Worm (Caenorhabditis elegans) whole organism, L4 larva: ENCODE results near the gene F58H1.2.
A peak's percentile ranks its signal among the peaks of the same experiment; 100 is the strongest.

Experiments used
- F37D6.2 ChIP-seq: sonication (generic microtip); optimal IDR thresholded peaks from 2 replicates; lab custom pipeline; 2016; ENCODE audit warnings: mild to moderate bottlenecking, missing genetic modification characterization, missing compliant biosample characterization
- F44E2.7 ChIP-seq: fragments of 200-800 bp; sonication (Bioruptor generic); IDR thresholded peaks from 2 replicates; pipeline ENCODE4 v2.1.2; 2022; ENCODE audit warnings: missing genetic modification characterization, missing compliant biosample characterization
- T20F7.1 ChIP-seq: fragments of 200-800 bp; sonication (Bioruptor generic); optimal IDR thresholded peaks from 2 replicates; lab custom pipeline; 2018; ENCODE audit warnings: mild to moderate bottlenecking, missing genetic modification characterization, missing compliant biosample characterization
- T26A8.4 ChIP-seq: fragments of 200-800 bp; sonication (Bioruptor generic); IDR thresholded peaks from 2 replicates; pipeline ENCODE4 v1.3.6; 2022; ENCODE audit warnings: missing genetic modification characterization, missing compliant biosample characterization
- Y105C5A.15 ChIP-seq: fragments of 200-800 bp; sonication (Bioruptor generic); IDR thresholded peaks from 2 replicates; pipeline ENCODE4 v1.3.6; 2022; ENCODE audit warnings: missing genetic modification characterization, missing compliant biosample characterization
- Y5F2A.4 ChIP-seq: fragments of 200-800 bp; sonication (Bioruptor generic); optimal IDR thresholded peaks from 2 replicates; lab custom pipeline; 2018; ENCODE audit warnings: mild to moderate bottlenecking, missing genetic modification characterization, missing compliant biosample characterization
- aly-2 ChIP-seq: sonication (generic microtip); optimal IDR thresholded peaks from 2 replicates; lab custom pipeline; 2018; ENCODE audit warnings: missing biosample characterization, missing genetic modification characterization
- attf-4 ChIP-seq: sonication (generic microtip); optimal IDR thresholded peaks from 3 replicates; lab custom pipeline; 2017; ENCODE audit warnings: missing biosample characterization, missing genetic modification characterization
- ceh-28 ChIP-seq: fragments of 150-350 bp; optimal IDR thresholded peaks from 2 replicates; lab custom pipeline; 2014; ENCODE audit warnings: missing biosample characterization, missing genetic modification reagents, missing genetic modification characterization
- ceh-32 ChIP-seq: sonication (generic microtip); optimal IDR thresholded peaks from 2 replicates; lab custom pipeline; 2016; ENCODE audit warnings: mild to moderate bottlenecking, missing genetic modification characterization, missing compliant biosample characterization; ENCODE audit not compliant: poor library complexity
- daf-16 ChIP-seq, 3 experiments: sonication (generic microtip); optimal IDR thresholded peaks; 2 replicates each; lab custom pipeline; 2016 to 2017; ENCODE audit warnings: missing genetic modification characterization in 3 of 3, missing genetic modification reagents in 3 of 3, mild to moderate bottlenecking in 2 of 3, missing compliant biosample characterization in 2 of 3, missing biosample characterization in 1 of 3, moderate library complexity in 1 of 3
- daf-19 ChIP-seq: fragments of 200-800 bp; sonication (Bioruptor generic); conservative IDR thresholded peaks from 2 replicates; pipeline ENCODE4 v1.3.6; 2022; ENCODE audit warnings: missing genetic modification characterization, missing compliant biosample characterization
- dmd-8 ChIP-seq: fragments of 200-800 bp; sonication (Bioruptor generic); IDR thresholded peaks from 2 replicates; pipeline ENCODE4 v1.3.6; 2022; ENCODE audit warnings: missing genetic modification characterization, missing compliant biosample characterization
- dmd-9 ChIP-seq: fragments of 200-800 bp; sonication (Bioruptor generic); IDR thresholded peaks from 2 replicates; pipeline ENCODE4 v1.3.6; 2022; ENCODE audit warnings: missing genetic modification reagents, missing genetic modification characterization, missing compliant biosample characterization
- duxl-1 ChIP-seq: sonication (generic microtip); optimal IDR thresholded peaks from 2 replicates; lab custom pipeline; 2016; ENCODE audit warnings: mild to moderate bottlenecking, missing genetic modification characterization, moderate library complexity, missing compliant biosample characterization; ENCODE audit not compliant: poor library complexity
- fkh-10 ChIP-seq: fragments of 150-350 bp; optimal IDR thresholded peaks from 2 replicates; lab custom pipeline; 2014; ENCODE audit warnings: missing biosample characterization, missing genetic modification reagents, missing genetic modification characterization
- hif-1 ChIP-seq, 2 experiments: sonication (generic microtip); optimal IDR thresholded peaks; 2 replicates each; lab custom pipeline; 2016 to 2017; ENCODE audit warnings: missing compliant biosample characterization in 2 of 2, missing genetic modification characterization in 2 of 2, missing genetic modification reagents in 2 of 2, missing genotype in 2 of 2, mild to moderate bottlenecking in 1 of 2
- hlh-11 ChIP-seq: fragments of 200-800 bp; sonication (Bioruptor generic); optimal IDR thresholded peaks from 2 replicates; lab custom pipeline; 2018; ENCODE audit warnings: mild to moderate bottlenecking, missing genetic modification characterization, missing compliant biosample characterization
- hmg-1.1 ChIP-seq: fragments of 200-800 bp; sonication (Bioruptor generic); IDR thresholded peaks from 2 replicates; pipeline ENCODE4 v1.3.6; 2022; ENCODE audit warnings: missing genetic modification reagents, missing genetic modification characterization, missing compliant biosample characterization
- jun-1 ChIP-seq: fragments of 150-350 bp; optimal IDR thresholded peaks from 2 replicates; lab custom pipeline; 2014; ENCODE audit warnings: missing biosample characterization, missing genetic modification reagents, missing genetic modification characterization
- lin-1 ChIP-seq: fragments of 200-800 bp; sonication (Bioruptor generic); IDR thresholded peaks from 2 replicates; pipeline ENCODE4 v1.3.6; 2022; ENCODE audit warnings: missing genetic modification reagents, missing genetic modification characterization, missing compliant biosample characterization
- lin-13 ChIP-seq: fragments of 150-350 bp; optimal IDR thresholded peaks from 2 replicates; lab custom pipeline; 2014; ENCODE audit warnings: missing biosample characterization, missing genetic modification reagents, missing genetic modification characterization
- lin-15B ChIP-seq: fragments of 150-350 bp; sonication (generic microtip); optimal IDR thresholded peaks from 3 replicates; lab custom pipeline; 2014; ENCODE audit warnings: missing biosample characterization, missing genetic modification characterization
- lir-3 ChIP-seq: sonication (generic microtip); optimal IDR thresholded peaks from 2 replicates; lab custom pipeline; 2016; ENCODE audit warnings: mild to moderate bottlenecking, missing genetic modification characterization, missing compliant biosample characterization
- mdl-1 ChIP-seq, 2 experiments: fragments of 150-350 bp in 1 of 2; sonication (generic microtip) in 1 of 2; optimal IDR thresholded peaks; 2 replicates each; lab custom pipeline; 2014 to 2017; ENCODE audit warnings: missing biosample characterization in 2 of 2, missing genetic modification characterization in 2 of 2
- mdt-29 ChIP-seq: fragments of 200-800 bp; sonication (Bioruptor generic); IDR thresholded peaks from 2 replicates; pipeline ENCODE4 v1.3.6; 2022; ENCODE audit warnings: missing genetic modification reagents, missing genetic modification characterization, missing compliant biosample characterization
- mep-1 ChIP-seq: fragments of 150-350 bp; sonication (generic microtip); optimal IDR thresholded peaks from 3 replicates; lab custom pipeline; 2014; ENCODE audit warnings: missing biosample characterization, missing genetic modification characterization
- mxl-2 ChIP-seq: fragments of 200-800 bp; sonication (Bioruptor generic); conservative IDR thresholded peaks from 2 replicates; pipeline ENCODE4 v1.3.6; 2022; ENCODE audit warnings: missing genetic modification reagents, missing genetic modification characterization, missing compliant biosample characterization
- mxl-3 ChIP-seq: fragments of 200-800 bp; sonication (Bioruptor generic); optimal IDR thresholded peaks from 2 replicates; lab custom pipeline; 2018; ENCODE audit warnings: mild to moderate bottlenecking, missing genetic modification characterization, missing compliant biosample characterization
- nhr-10 ChIP-seq: fragments of 150-350 bp; optimal IDR thresholded peaks from 2 replicates; lab custom pipeline; 2014; ENCODE audit warnings: missing biosample characterization, missing genetic modification characterization
- nhr-11 ChIP-seq: fragments of 150-350 bp; optimal IDR thresholded peaks from 2 replicates; lab custom pipeline; 2014; ENCODE audit warnings: missing biosample characterization, missing genetic modification characterization
- nhr-237 ChIP-seq: sonication (generic microtip); optimal IDR thresholded peaks from 2 replicates; lab custom pipeline; 2017; ENCODE audit warnings: missing biosample characterization, missing genetic modification characterization
- nhr-42 ChIP-seq: fragments of 200-800 bp; sonication (Bioruptor generic); IDR thresholded peaks from 2 replicates; pipeline ENCODE4 v1.3.6; 2022; ENCODE audit warnings: missing genetic modification characterization, missing compliant biosample characterization
- nhr-6 ChIP-seq: fragments of 150-350 bp; optimal IDR thresholded peaks from 2 replicates; lab custom pipeline; 2014; ENCODE audit warnings: missing biosample characterization, missing genetic modification characterization
- pha-4 ChIP-seq, 2 experiments: fragments of 150-350 bp in 1 of 2; fragments of 200-800 bp in 1 of 2; sonication (Bioruptor generic) in 1 of 2; IDR thresholded peaks in 1 of 2; optimal IDR thresholded peaks in 1 of 2; 2 replicates each; pipeline versions ENCODE4 v1.3.6 to Lab custom; 2014 to 2022; ENCODE audit warnings: missing genetic modification characterization in 2 of 2, missing genetic modification reagents in 2 of 2, missing biosample characterization in 1 of 2, missing compliant biosample characterization in 1 of 2
- php-3 ChIP-seq: fragments of 200-800 bp; sonication (Bioruptor generic); IDR thresholded peaks from 2 replicates; pipeline ENCODE4 v1.3.6; 2022; ENCODE audit warnings: missing genetic modification reagents, missing genetic modification characterization, missing compliant biosample characterization
- pqm-1 ChIP-seq: sonication (generic microtip); optimal IDR thresholded peaks from 2 replicates; lab custom pipeline; 2017; ENCODE audit warnings: missing biosample characterization, missing genetic modification characterization
- rbr-2 ChIP-seq: sonication (generic microtip); optimal IDR thresholded peaks from 2 replicates; lab custom pipeline; 2016; ENCODE audit warnings: missing genotype, missing genetic modification characterization, missing compliant biosample characterization
- saeg-2 ChIP-seq: fragments of 200-800 bp; sonication (Bioruptor generic); IDR thresholded peaks from 2 replicates; pipeline ENCODE4 v1.3.6; 2022; ENCODE audit warnings: missing genetic modification reagents, missing genetic modification characterization, missing compliant biosample characterization
- set-16 ChIP-seq: fragments of 200-800 bp; sonication (Bioruptor generic); IDR thresholded peaks from 2 replicates; pipeline ENCODE4 v1.3.6; 2022; ENCODE audit warnings: missing genetic modification reagents, missing genetic modification characterization, missing compliant biosample characterization
- skn-1 ChIP-seq: fragments of 150-350 bp; optimal IDR thresholded peaks from 2 replicates; lab custom pipeline; 2014; ENCODE audit warnings: missing biosample characterization, missing genetic modification characterization
- snpc-4 ChIP-seq: fragments of 150-350 bp; optimal IDR thresholded peaks from 2 replicates; lab custom pipeline; 2014; ENCODE audit warnings: missing biosample characterization, missing genetic modification characterization
- spr-1 ChIP-seq: sonication (generic microtip); optimal IDR thresholded peaks from 2 replicates; lab custom pipeline; 2016; ENCODE audit warnings: mild to moderate bottlenecking, missing genetic modification characterization, missing compliant biosample characterization
- spr-3 ChIP-seq: fragments of 200-800 bp; sonication (Bioruptor generic); optimal IDR thresholded peaks from 2 replicates; lab custom pipeline; 2018; ENCODE audit warnings: mild to moderate bottlenecking, missing genetic modification characterization, missing compliant biosample characterization
- tag-97 ChIP-seq: fragments of 200-800 bp; sonication (Bioruptor generic); IDR thresholded peaks from 2 replicates; pipeline ENCODE4 v1.3.6; 2022; ENCODE audit warnings: missing genetic modification characterization, missing compliant biosample characterization
- tra-1 ChIP-seq: fragments of 200-800 bp; sonication (Bioruptor generic); IDR thresholded peaks from 2 replicates; pipeline ENCODE4 v1.3.6; 2022; ENCODE audit warnings: missing genetic modification reagents, missing genetic modification characterization, missing compliant biosample characterization
- unc-62 ChIP-seq, 3 experiments: fragments of 150-350 bp in 1 of 3; sonication (generic microtip); optimal IDR thresholded peaks in 2 of 3; peaks in 1 of 3; 1 replicate in 1 of 3; 2 replicates in 2 of 3; lab custom pipeline; 2014 to 2017; ENCODE audit warnings: missing biosample characterization in 3 of 3, missing genetic modification characterization in 3 of 3, missing genetic modification reagents in 3 of 3, missing genotype in 1 of 3
- zag-1 ChIP-seq: fragments of 150-350 bp; optimal IDR thresholded peaks from 2 replicates; lab custom pipeline; 2014; ENCODE audit warnings: missing biosample characterization, missing genetic modification characterization
- zfp-2 ChIP-seq: sonication (generic microtip); optimal IDR thresholded peaks from 2 replicates; lab custom pipeline; 2016; ENCODE audit warnings: mild to moderate bottlenecking, missing genetic modification characterization, missing compliant biosample characterization
- zfp-3 ChIP-seq: fragments of 200-800 bp; sonication (Bioruptor generic); conservative IDR thresholded peaks from 2 replicates; pipeline ENCODE4 v1.3.6; 2022; ENCODE audit warnings: missing genetic modification reagents, missing genetic modification characterization, missing compliant biosample characterization
- ztf-11 ChIP-seq: fragments of 150-350 bp; optimal IDR thresholded peaks from 2 replicates; lab custom pipeline; 2014; ENCODE audit warnings: missing biosample characterization, missing genetic modification characterization

The F58H1.2 gene

ce11 chrV:11921229-11921628, 7.7 kb upstream of the F58H1.2 start (continued):
- TF ChIP-seq nhr-11 (tag; lab: Kevin White, UChicago) (peak; percentile 30), aly-2 (tag; lab: Kevin White, UChicago) (no peak), ceh-28 (tag; lab: Kevin White, UChicago) (no peak), saeg-2 (GFP tag; lab: Robert Waterston, UW) (no peak), F44E2.7 (GFP tag; lab: Robert Waterston, UW) (no peak), zfp-3 (GFP tag; lab: Robert Waterston, UW) (no peak), nhr-42 (GFP tag; lab: Robert Waterston, UW) (no peak), ztf-11 (tag; lab: Kevin White, UChicago) (no peak), snpc-4 (tag; lab: Kevin White, UChicago) (no peak), tag-97 (GFP tag; lab: Robert Waterston, UW) (no peak), hmg-1.1 (GFP tag; lab: Robert Waterston, UW) (peak; percentile 33; the same call in 1 of the 2 replicates), hlh-11 (peak; percentile 88), php-3 (GFP tag; lab: Robert Waterston, UW) (0 out of 2 replicates have a peak, but pooled peaks have one; percentile 18), Y5F2A.4 (GFP tag; lab: Kevin White, UChicago) (no peak), zfp-2 (tag; lab: Kevin White, UChicago) (no peak), nhr-6 (tag; lab: Kevin White, UChicago) (no peak), nhr-237 (no peak), set-16 (no peak), T20F7.1 (GFP tag; lab: Kevin White, UChicago) (peak; percentile 23), lin-15B (no peak), T26A8.4 (GFP tag; lab: Robert Waterston, UW) (no peak), mep-1 (tag; lab: Kevin White, UChicago) (peak; percentile 73), jun-1 (tag; lab: Kevin White, UChicago) (no peak), lin-13 (GFP tag; lab: Kevin White, UChicago) (no peak), dmd-9 (no peak), F37D6.2 (no peak), nhr-10 (peak; percentile 3), Y105C5A.15 (no peak), mxl-2 (GFP tag; lab: Robert Waterston, UW) (no peak), spr-1 (tag; lab: Kevin White, UChicago) (no peak), daf-16 (GFP tag; optimal IDR thresholded peaks at IDR 0.05; lab: Kevin White, UChicago) (no peak), daf-16 (tag; optimal IDR thresholded peaks at IDR 0.05; lab: Kevin White, UChicago) (peak; percentile 80), zag-1 (tag; lab: Kevin White, UChicago) (no peak), mdl-1 (tag; optimal IDR thresholded peaks at IDR 0.05; lab: Kevin White, UChicago) (peak in 1 of 2 experiments; percentile 73), hif-1 (tag; optimal IDR thresholded peaks at IDR 0.05; lab: Kevin White, UChicago) (peak in 1 of 2 experiments; percentile 39), dmd-8 (GFP tag; lab: Robert Waterston, UW) (no peak), duxl-1 (tag; lab: Kevin White, UChicago) (peak; percentile 5), lir-3 (tag; lab: Kevin White, UChicago) (no peak), attf-4 (no peak), skn-1 (tag; lab: Kevin White, UChicago) (no peak), pqm-1 (tag; lab: Kevin White, UChicago) (peak; percentile 36), unc-62 (GFP tag; optimal IDR thresholded peaks at IDR 0.05 in 1 of 2; lab: Kevin White, UChicago) (no peak), unc-62 (tag; optimal IDR thresholded peaks at IDR 0.05; lab: Kevin White, UChicago) (no peak), tra-1 (GFP tag; lab: Robert Waterston, UW) (peak; percentile 46; the same call in 1 of the 2 replicates), spr-3 (GFP tag; lab: Kevin White, UChicago) (no peak), lin-1 (GFP tag; lab: Robert Waterston, UW) (peak; percentile 27; the same call in 1 of the 2 replicates), fkh-10 (GFP tag; lab: Kevin White, UChicago) (no peak), pha-4 (GFP tag; IDR thresholded peaks at IDR 0.05; lab: Robert Waterston, UW) (no peak), pha-4 (tag; optimal IDR thresholded peaks at IDR 0.05; lab: Kevin White, UChicago) (no peak), ceh-32 (tag; lab: Kevin White, UChicago) (no peak), mdt-29 (no peak), mxl-3 (peak; percentile 60), daf-19 (GFP tag; lab: Robert Waterston, UW) (no peak), rbr-2 (tag; lab: Kevin White, UChicago) (peak; percentile 21)
